Worm (Caenorhabditis elegans) whole organism, L4 larva: ENCODE results near the gene C10E2.1.

Experiments
- D1046.2 ChIP-seq: fragments of 200-800 bp; sonication (Bioruptor generic); IDR thresholded peaks from 2 replicates; pipeline ENCODE4 v1.3.6; 2022; ENCODE audit warnings: missing genetic modification characterization, missing compliant biosample characterization
- F10B5.3 ChIP-seq: sonication (generic microtip); optimal IDR thresholded peaks from 2 replicates; lab custom pipeline; 2016; ENCODE audit warnings: mild to moderate bottlenecking, missing genetic modification characterization, missing compliant biosample characterization
- F44E2.7 ChIP-seq: fragments of 200-800 bp; sonication (Bioruptor generic); IDR thresholded peaks from 2 replicates; pipeline ENCODE4 v2.1.2; 2022; ENCODE audit warnings: missing genetic modification characterization, missing compliant biosample characterization
- T20F7.1 ChIP-seq: fragments of 200-800 bp; sonication (Bioruptor generic); optimal IDR thresholded peaks from 2 replicates; lab custom pipeline; 2018; ENCODE audit warnings: mild to moderate bottlenecking, missing genetic modification characterization, missing compliant biosample characterization
- Y105C5A.15 ChIP-seq: fragments of 200-800 bp; sonication (Bioruptor generic); IDR thresholded peaks from 2 replicates; pipeline ENCODE4 v1.3.6; 2022; ENCODE audit warnings: missing genetic modification characterization, missing compliant biosample characterization
- Y48G9A.11 ChIP-seq: fragments of 200-800 bp; sonication (Bioruptor generic); IDR thresholded peaks from 2 replicates; pipeline ENCODE4 v1.3.6; 2022; ENCODE audit warnings: missing genetic modification reagents, missing genetic modification characterization, missing compliant biosample characterization
- ZK337.2 ChIP-seq: fragments of 200-800 bp; sonication (Bioruptor generic); IDR thresholded peaks from 2 replicates; pipeline ENCODE4 v1.3.6; 2022; ENCODE audit warnings: missing genetic modification reagents, missing genetic modification characterization, missing compliant biosample characterization
- aly-2 ChIP-seq: sonication (generic microtip); optimal IDR thresholded peaks from 2 replicates; lab custom pipeline; 2018; ENCODE audit warnings: missing biosample characterization, missing genetic modification characterization
- ama-1 ChIP-seq: fragments of 150-350 bp; optimal IDR thresholded peaks from 2 replicates; lab custom pipeline; 2014; ENCODE audit warnings: inconsistent platforms, mixed read lengths
- ceh-28 ChIP-seq: fragments of 150-350 bp; optimal IDR thresholded peaks from 2 replicates; lab custom pipeline; 2014; ENCODE audit warnings: missing biosample characterization, missing genetic modification reagents, missing genetic modification characterization
- ces-1 ChIP-seq: fragments of 150-350 bp; sonication (generic microtip); optimal IDR thresholded peaks from 4 replicates; lab custom pipeline; 2014; ENCODE audit warnings: missing biosample characterization, missing genetic modification reagents, missing genetic modification characterization
- cey-2 ChIP-seq: sonication (generic microtip); optimal IDR thresholded peaks from 3 replicates; lab custom pipeline; 2017; ENCODE audit warnings: missing genetic modification characterization, mild to moderate bottlenecking, missing compliant biosample characterization, antibody characterized with exemption, borderline replicate concordance; ENCODE audit not compliant: insufficient read depth
- daf-16 ChIP-seq, 3 experiments: sonication (generic microtip); optimal IDR thresholded peaks; 2 replicates each; lab custom pipeline; 2016 to 2017; ENCODE audit warnings: missing genetic modification characterization in 3 of 3, missing genetic modification reagents in 3 of 3, mild to moderate bottlenecking in 2 of 3, missing compliant biosample characterization in 2 of 3, missing biosample characterization in 1 of 3, moderate library complexity in 1 of 3
- daf-19 ChIP-seq: fragments of 200-800 bp; sonication (Bioruptor generic); conservative IDR thresholded peaks from 2 replicates; pipeline ENCODE4 v1.3.6; 2022; ENCODE audit warnings: missing genetic modification characterization, missing compliant biosample characterization
- daf-8 ChIP-seq: fragments of 200-800 bp; sonication (Bioruptor generic); IDR thresholded peaks from 2 replicates; pipeline ENCODE4 v1.3.6; 2022; ENCODE audit warnings: missing genetic modification characterization, missing compliant biosample characterization
- dmd-9 ChIP-seq: fragments of 200-800 bp; sonication (Bioruptor generic); IDR thresholded peaks from 2 replicates; pipeline ENCODE4 v1.3.6; 2022; ENCODE audit warnings: missing genetic modification reagents, missing genetic modification characterization, missing compliant biosample characterization
- dpl-1 ChIP-seq: fragments of 150-350 bp; optimal IDR thresholded peaks from 2 replicates; lab custom pipeline; 2014; ENCODE audit warnings: missing biosample characterization, missing genetic modification reagents, missing genetic modification characterization
- hlh-11 ChIP-seq: fragments of 200-800 bp; sonication (Bioruptor generic); optimal IDR thresholded peaks from 2 replicates; lab custom pipeline; 2018; ENCODE audit warnings: mild to moderate bottlenecking, missing genetic modification characterization, missing compliant biosample characterization
- hlh-30 ChIP-seq: sonication (generic microtip); optimal IDR thresholded peaks from 2 replicates; lab custom pipeline; 2017; ENCODE audit warnings: antibody characterized with exemption, mild to moderate bottlenecking, missing genetic modification characterization, missing compliant biosample characterization; ENCODE audit not compliant: insufficient read depth
- lim-7 ChIP-seq: fragments of 200-800 bp; sonication (Bioruptor generic); IDR thresholded peaks from 2 replicates; pipeline ENCODE4 v1.3.6; 2022; ENCODE audit warnings: missing genetic modification characterization, missing compliant biosample characterization
- lin-13 ChIP-seq: fragments of 150-350 bp; optimal IDR thresholded peaks from 2 replicates; lab custom pipeline; 2014; ENCODE audit warnings: missing biosample characterization, missing genetic modification reagents, missing genetic modification characterization
- lin-29 ChIP-seq: fragments of 200-800 bp; sonication (Bioruptor generic); IDR thresholded peaks from 2 replicates; pipeline ENCODE4 v1.3.6; 2022; ENCODE audit warnings: missing genetic modification reagents, missing genetic modification characterization, missing compliant biosample characterization
- lin-39 ChIP-seq: fragments of 150-350 bp; optimal IDR thresholded peaks from 2 replicates; lab custom pipeline; 2014; ENCODE audit warnings: missing biosample characterization, missing genetic modification reagents, missing genetic modification characterization
- lsy-2 ChIP-seq, 2 experiments: fragments of 150-350 bp in 1 of 2; sonication (generic microtip) in 1 of 2; optimal IDR thresholded peaks; 2 replicates each; lab custom pipeline; 2014 to 2017; ENCODE audit warnings: missing biosample characterization in 2 of 2, missing genetic modification characterization in 2 of 2
- madf-5 ChIP-seq, 2 experiments: fragments of 200-800 bp; sonication (Bioruptor generic); IDR thresholded peaks; 2 replicates each; pipeline ENCODE4 v1.3.6; 2022; ENCODE audit warnings: missing compliant biosample characterization in 2 of 2, missing genetic modification characterization in 2 of 2
- madf-9 ChIP-seq: fragments of 200-800 bp; sonication (Bioruptor generic); conservative IDR thresholded peaks from 2 replicates; pipeline ENCODE4 v1.3.6; 2022; ENCODE audit warnings: missing genetic modification reagents, missing genetic modification characterization, missing compliant biosample characterization
- mdl-1 ChIP-seq, 2 experiments: fragments of 150-350 bp in 1 of 2; sonication (generic microtip) in 1 of 2; optimal IDR thresholded peaks; 2 replicates each; lab custom pipeline; 2014 to 2017; ENCODE audit warnings: missing biosample characterization in 2 of 2, missing genetic modification characterization in 2 of 2
- mep-1 ChIP-seq: fragments of 150-350 bp; sonication (generic microtip); optimal IDR thresholded peaks from 3 replicates; lab custom pipeline; 2014; ENCODE audit warnings: missing biosample characterization, missing genetic modification characterization
- mxl-3 ChIP-seq: fragments of 200-800 bp; sonication (Bioruptor generic); optimal IDR thresholded peaks from 2 replicates; lab custom pipeline; 2018; ENCODE audit warnings: mild to moderate bottlenecking, missing genetic modification characterization, missing compliant biosample characterization
- nhr-11 ChIP-seq: fragments of 150-350 bp; optimal IDR thresholded peaks from 2 replicates; lab custom pipeline; 2014; ENCODE audit warnings: missing biosample characterization, missing genetic modification characterization
- nhr-111 ChIP-seq: fragments of 200-800 bp; sonication (Bioruptor generic); optimal IDR thresholded peaks from 2 replicates; lab custom pipeline; 2018; ENCODE audit warnings: mild to moderate bottlenecking, missing genetic modification characterization, missing compliant biosample characterization
- nhr-237 ChIP-seq: sonication (generic microtip); optimal IDR thresholded peaks from 2 replicates; lab custom pipeline; 2017; ENCODE audit warnings: missing biosample characterization, missing genetic modification characterization
- nhr-28 ChIP-seq: fragments of 150-350 bp; optimal IDR thresholded peaks from 2 replicates; lab custom pipeline; 2014; ENCODE audit warnings: missing biosample characterization, missing genetic modification characterization
- nhr-6 ChIP-seq: fragments of 150-350 bp; optimal IDR thresholded peaks from 2 replicates; lab custom pipeline; 2014; ENCODE audit warnings: missing biosample characterization, missing genetic modification characterization
- nhr-77 ChIP-seq: fragments of 150-350 bp; optimal IDR thresholded peaks from 2 replicates; lab custom pipeline; 2014; ENCODE audit warnings: missing biosample characterization, missing genetic modification characterization
- pha-4 ChIP-seq, 2 experiments: fragments of 150-350 bp in 1 of 2; fragments of 200-800 bp in 1 of 2; sonication (Bioruptor generic) in 1 of 2; IDR thresholded peaks in 1 of 2; optimal IDR thresholded peaks in 1 of 2; 2 replicates each; pipeline versions ENCODE4 v1.3.6 to Lab custom; 2014 to 2022; ENCODE audit warnings: missing genetic modification characterization in 2 of 2, missing genetic modification reagents in 2 of 2, missing biosample characterization in 1 of 2, missing compliant biosample characterization in 1 of 2
- skn-1 ChIP-seq: fragments of 150-350 bp; optimal IDR thresholded peaks from 2 replicates; lab custom pipeline; 2014; ENCODE audit warnings: missing biosample characterization, missing genetic modification characterization
- snpc-4 ChIP-seq: fragments of 150-350 bp; optimal IDR thresholded peaks from 2 replicates; lab custom pipeline; 2014; ENCODE audit warnings: missing biosample characterization, missing genetic modification characterization
- tag-97 ChIP-seq: fragments of 200-800 bp; sonication (Bioruptor generic); IDR thresholded peaks from 2 replicates; pipeline ENCODE4 v1.3.6; 2022; ENCODE audit warnings: missing genetic modification characterization, missing compliant biosample characterization
- tra-1 ChIP-seq: fragments of 200-800 bp; sonication (Bioruptor generic); IDR thresholded peaks from 2 replicates; pipeline ENCODE4 v1.3.6; 2022; ENCODE audit warnings: missing genetic modification reagents, missing genetic modification characterization, missing compliant biosample characterization
- unc-62 ChIP-seq, 3 experiments: fragments of 150-350 bp in 1 of 3; sonication (generic microtip); optimal IDR thresholded peaks in 2 of 3; peaks in 1 of 3; 1 replicate in 1 of 3; 2 replicates in 2 of 3; lab custom pipeline; 2014 to 2017; ENCODE audit warnings: missing biosample characterization in 3 of 3, missing genetic modification characterization in 3 of 3, missing genetic modification reagents in 3 of 3, missing genotype in 1 of 3
- zag-1 ChIP-seq: fragments of 150-350 bp; optimal IDR thresholded peaks from 2 replicates; lab custom pipeline; 2014; ENCODE audit warnings: missing biosample characterization, missing genetic modification characterization
- ztf-11 ChIP-seq: fragments of 150-350 bp; optimal IDR thresholded peaks from 2 replicates; lab custom pipeline; 2014; ENCODE audit warnings: missing biosample characterization, missing genetic modification characterization

Gene C10E2.1

DNA sequence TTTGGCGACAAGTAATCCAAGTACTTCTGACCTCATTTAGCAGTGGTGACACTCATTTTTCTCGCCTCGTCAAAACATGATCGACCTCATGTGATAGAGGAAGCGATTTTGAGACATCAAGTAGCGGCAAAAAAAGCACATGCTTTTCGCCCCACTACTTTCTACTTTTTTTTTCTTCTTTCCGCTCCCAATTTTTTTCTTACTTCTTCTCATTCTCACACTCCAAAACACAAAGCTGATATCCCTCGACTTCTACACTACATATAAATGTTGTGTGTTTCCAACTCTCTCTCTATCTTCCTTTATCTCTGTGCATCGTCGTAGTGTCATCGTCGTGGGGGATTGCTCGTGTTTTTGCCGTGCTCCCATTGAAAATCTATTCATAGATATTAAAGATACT, 30.4 kb upstream of the C10E2.1 start:
- TF ChIP-seq nhr-11 (tag; lab: Kevin White, UChicago), result peak; percentile 42
- TF ChIP-seq nhr-111, result no peak
- no peak for TF ChIP-seq snpc-4 (tag; lab: Kevin White, UChicago)
- no peak for TF ChIP-seq Y48G9A.11 (GFP tag; lab: Robert Waterston, UW)
- TF ChIP-seq mxl-3 (GFP tag; lab: Kevin White, UChicago), result no peak
- TF ChIP-seq mep-1 (tag; lab: Kevin White, UChicago), result peak; percentile 23
- TF ChIP-seq ztf-11, result no peak
- no peak for TF ChIP-seq dpl-1
- TF ChIP-seq lin-39 (tag; lab: Kevin White, UChicago), result no peak
- TF ChIP-seq hlh-30 (tag; lab: Kevin White, UChicago), result peak; percentile 86
- peak; percentile 60; the same call in 1 of the 2 replicates for TF ChIP-seq tra-1 (GFP tag; lab: Robert Waterston, UW)
- no peak for TF ChIP-seq tag-97 (GFP tag; lab: Robert Waterston, UW)
- TF ChIP-seq F44E2.7 (GFP tag; lab: Robert Waterston, UW), result no peak
- TF ChIP-seq nhr-28 (tag; lab: Kevin White, UChicago), result peak; percentile 44
- TF ChIP-seq unc-62 (GFP tag; optimal IDR thresholded peaks at IDR 0.05 in 1 of 2; lab: Kevin White, UChicago), result peak in 1 of 2 experiments; percentile 88
- TF ChIP-seq unc-62 (tag; optimal IDR thresholded peaks at IDR 0.05; lab: Kevin White, UChicago), result no peak
- TF ChIP-seq ZK337.2, result no peak
- no peak for TF ChIP-seq T20F7.1 (GFP tag; lab: Kevin White, UChicago)
- peak in 1 of 2 experiments; percentile 45 for TF ChIP-seq mdl-1 (tag; optimal IDR thresholded peaks at IDR 0.05; lab: Kevin White, UChicago)
- no peak for TF ChIP-seq daf-16 (GFP tag; optimal IDR thresholded peaks at IDR 0.05; lab: Kevin White, UChicago)
- TF ChIP-seq daf-16 (tag; optimal IDR thresholded peaks at IDR 0.05; lab: Kevin White, UChicago), result no peak
- peak in 1 of 2 experiments; percentile 19 for TF ChIP-seq lsy-2 (tag; optimal IDR thresholded peaks at IDR 0.05; lab: Kevin White, UChicago)
- no peak for TF ChIP-seq F10B5.3 (tag; lab: Kevin White, UChicago)
- TF ChIP-seq aly-2 (tag; lab: Kevin White, UChicago), result no peak
- no peak for TF ChIP-seq zag-1
- TF ChIP-seq madf-9 (GFP tag; lab: Robert Waterston, UW), result no peak
- no peak for TF ChIP-seq nhr-6 (tag; lab: Kevin White, UChicago)
- TF ChIP-seq madf-5 (GFP tag; IDR thresholded peaks at IDR 0.05; lab: Robert Waterston, UW), result no peak
- TF ChIP-seq daf-19 (GFP tag; lab: Robert Waterston, UW), result no peak
- TF ChIP-seq ces-1 (GFP tag; lab: Kevin White, UChicago), result no peak
- TF ChIP-seq D1046.2 (GFP tag; lab: Robert Waterston, UW), result no peak
- no peak for TF ChIP-seq skn-1 (tag; lab: Kevin White, UChicago)
- no peak for TF ChIP-seq lin-13 (GFP tag; lab: Kevin White, UChicago)
- no peak for TF ChIP-seq lim-7 (GFP tag; lab: Robert Waterston, UW)
- TF ChIP-seq nhr-237 (tag; lab: Kevin White, UChicago), result no peak
- peak; percentile 32 for TF ChIP-seq hlh-11 (tag; lab: Kevin White, UChicago)
- TF ChIP-seq dmd-9 (GFP tag; lab: Robert Waterston, UW), result no peak
- TF ChIP-seq nhr-77 (tag; lab: Kevin White, UChicago), result no peak

DNA sequence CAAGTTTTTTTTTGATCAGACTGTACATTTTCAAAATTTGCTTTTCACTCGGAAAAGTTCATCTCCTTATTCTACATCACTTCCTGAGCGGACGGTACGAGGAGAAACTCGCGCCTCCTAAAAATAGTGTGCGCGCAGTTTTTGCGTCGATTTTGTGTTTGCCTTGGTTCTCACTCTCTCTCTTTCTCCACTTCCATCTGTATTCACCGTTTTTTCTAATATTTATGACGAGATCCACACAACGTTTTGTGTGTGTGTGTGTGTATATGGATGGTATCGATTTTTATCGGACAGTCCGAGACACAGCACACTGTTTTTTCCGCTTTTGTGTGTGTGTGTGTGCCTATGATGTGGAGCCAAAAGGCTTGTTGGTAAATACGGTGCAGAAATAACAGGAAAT, 29.2 kb upstream of the C10E2.1 start:
- TF ChIP-seq unc-62 (GFP tag; optimal IDR thresholded peaks at IDR 0.05 in 1 of 2; lab: Kevin White, UChicago) (peak in 1 of 2 experiments; percentile 84), unc-62 (tag; optimal IDR thresholded peaks at IDR 0.05; lab: Kevin White, UChicago) (no peak), ceh-28 (tag; lab: Kevin White, UChicago) (peak; percentile 22), cey-2 (tag; lab: Kevin White, UChicago) (no peak), Y105C5A.15 (no peak), lin-29 (GFP tag; lab: Robert Waterston, UW) (no peak), daf-8 (GFP tag; lab: Robert Waterston, UW) (no peak), ama-1 (lab: Kevin White, UChicago) (no peak), pha-4 (GFP tag; IDR thresholded peaks at IDR 0.05; lab: Robert Waterston, UW) (no peak), pha-4 (tag; optimal IDR thresholded peaks at IDR 0.05; lab: Kevin White, UChicago) (peak; percentile 70)
